Fruit fly (Drosophila melanogaster) whole organism, embryonic: ENCODE measurements around the gene tra.

ENCODE experiments used
- ATbp ChIP-seq: fragments of 200-800 bp; sonication (Bioruptor generic); optimal IDR thresholded peaks from 2 replicates; lab custom pipeline; 2017; ENCODE audit warnings: missing biosample characterization, mild to moderate bottlenecking, missing genetic modification characterization, missing genetic modification reagents
- Atf-2 ChIP-seq: fragments of 200-800 bp; sonication (Bioruptor generic); optimal IDR thresholded peaks from 2 replicates; lab custom pipeline; 2016; ENCODE audit warnings: missing biosample characterization, missing genetic modification characterization
- CG1024 ChIP-seq: fragments of 200-800 bp; sonication (Bioruptor generic); IDR thresholded peaks from 2 replicates; pipeline ENCODE4 v1.3.6; 2022; ENCODE audit warnings: missing biosample characterization, missing genetic modification characterization
- CG14710 ChIP-seq: fragments of 200-800 bp; sonication (Bioruptor generic); optimal IDR thresholded peaks from 3 replicates; lab custom pipeline; 2019; ENCODE audit warnings: missing biosample characterization, mild to moderate bottlenecking, missing genetic modification characterization, moderate library complexity
- CG15269 ChIP-seq: fragments of 200-800 bp; sonication (Bioruptor generic); optimal IDR thresholded peaks from 2 replicates; lab custom pipeline; 2018; ENCODE audit warnings: missing biosample characterization, mild to moderate bottlenecking, missing genetic modification characterization, moderate library complexity
- CG1529 ChIP-seq: fragments of 200-800 bp; sonication (Bioruptor generic); optimal IDR thresholded peaks from 3 replicates; lab custom pipeline; 2018; ENCODE audit warnings: missing biosample characterization, missing genetic modification characterization
- CG15479 ChIP-seq: fragments of 200-800 bp; sonication (Bioruptor generic); optimal IDR thresholded peaks from 3 replicates; lab custom pipeline; 2019; ENCODE audit warnings: missing biosample characterization, mild to moderate bottlenecking, missing genetic modification characterization, moderate library complexity
- CG1602 ChIP-seq: fragments of 200-800 bp; sonication (Bioruptor generic); optimal IDR thresholded peaks from 3 replicates; lab custom pipeline; 2016; ENCODE audit warnings: missing biosample characterization, missing genetic modification characterization
- CG16779 ChIP-seq: fragments of 200-800 bp; sonication (Bioruptor generic); IDR thresholded peaks from 2 replicates; pipeline ENCODE4 v1.3.6; 2022; ENCODE audit warnings: missing biosample characterization, missing genetic modification characterization
- CG16815 ChIP-seq: fragments of 200-800 bp; sonication (Bioruptor generic); optimal IDR thresholded peaks from 3 replicates; lab custom pipeline; 2017; ENCODE audit warnings: missing biosample characterization, mild to moderate bottlenecking, missing genetic modification characterization
- CG17186 ChIP-seq: fragments of 200-800 bp; sonication (Bioruptor generic); optimal IDR thresholded peaks from 3 replicates; lab custom pipeline; 2017; ENCODE audit warnings: missing biosample characterization, missing genetic modification reagents, missing genetic modification characterization
- CG17829 ChIP-seq: fragments of 200-800 bp; optimal IDR thresholded peaks from 2 replicates; lab custom pipeline; 2019; ENCODE audit warnings: missing biosample characterization, mild to moderate bottlenecking, missing genetic modification characterization, moderate library complexity
- CG18262 ChIP-seq: fragments of 200-800 bp; optimal IDR thresholded peaks from 3 replicates; lab custom pipeline; 2019; ENCODE audit warnings: missing biosample characterization, mild to moderate bottlenecking, missing genetic modification characterization, moderate library complexity
- CG2678 ChIP-seq: fragments of 200-800 bp; sonication (Bioruptor generic); optimal IDR thresholded peaks from 3 replicates; lab custom pipeline; 2019; ENCODE audit warnings: missing biosample characterization, mild to moderate bottlenecking, missing genetic modification characterization, moderate library complexity
- CG30020 ChIP-seq: fragments of 200-800 bp; optimal IDR thresholded peaks from 2 replicates; lab custom pipeline; 2019; ENCODE audit warnings: missing biosample characterization, mild to moderate bottlenecking, missing genetic modification characterization, moderate library complexity
- CG3163 ChIP-seq: fragments of 200-800 bp; sonication (Bioruptor generic); optimal IDR thresholded peaks from 3 replicates; lab custom pipeline; 2016; ENCODE audit warnings: missing biosample characterization, missing genetic modification characterization
- CG3281 ChIP-seq: fragments of 200-800 bp; sonication (Bioruptor generic); optimal IDR thresholded peaks from 3 replicates; lab custom pipeline; 2017; ENCODE audit warnings: missing biosample characterization, mild to moderate bottlenecking, missing genetic modification characterization
- CG6854 ChIP-seq: fragments of 200-800 bp; sonication (Bioruptor generic); optimal IDR thresholded peaks from 3 replicates; lab custom pipeline; 2017; ENCODE audit warnings: missing biosample characterization, mild to moderate bottlenecking, missing genetic modification characterization
- CG7556 ChIP-seq: fragments of 200-800 bp; sonication (Bioruptor generic); optimal IDR thresholded peaks from 2 replicates; lab custom pipeline; 2017; ENCODE audit warnings: missing biosample characterization, mild to moderate bottlenecking, missing genetic modification characterization
- CG7963 ChIP-seq: fragments of 200-800 bp; sonication (Bioruptor generic); IDR thresholded peaks from 3 replicates; pipeline ENCODE4 v1.3.6; 2022; ENCODE audit warnings: missing biosample characterization, missing genetic modification characterization; ENCODE audit not compliant: partially characterized antibody
- Dbx ChIP-seq: fragments of 200-800 bp; sonication (Bioruptor generic); IDR thresholded peaks from 3 replicates; pipeline ENCODE4 v1.3.6; 2022; ENCODE audit warnings: missing biosample characterization, missing genetic modification characterization
- Dfd ChIP-seq, 2 experiments: fragments of >200 bp; optimal IDR thresholded peaks; 2 replicates each; lab custom pipeline; 2017; ENCODE audit warnings: missing biosample characterization in 2 of 2, missing genetic modification characterization in 2 of 2
- HmgZ ChIP-seq: fragments of 200-800 bp; sonication (Bioruptor generic); optimal IDR thresholded peaks from 2 replicates; lab custom pipeline; 2018; ENCODE audit warnings: missing biosample characterization, mild to moderate bottlenecking, missing genetic modification characterization
- Hmx ChIP-seq: fragments of 200-800 bp; sonication (Bioruptor generic); optimal IDR thresholded peaks from 2 replicates; lab custom pipeline; 2016; ENCODE audit warnings: missing biosample characterization, missing genetic modification characterization
- Lpt ChIP-seq: fragments of >200 bp; optimal IDR thresholded peaks from 2 replicates; lab custom pipeline; 2018; ENCODE audit warnings: missing biosample characterization, missing genetic modification characterization
- Mrtf ChIP-seq: fragments of 200-800 bp; sonication (Bioruptor generic); IDR thresholded peaks from 3 replicates; pipeline ENCODE4 v1.3.6; 2022; ENCODE audit warnings: missing biosample characterization, missing genetic modification characterization
- Nf-YB ChIP-seq: fragments of 200-800 bp; sonication (Bioruptor generic); optimal IDR thresholded peaks from 3 replicates; lab custom pipeline; 2019; ENCODE audit warnings: missing biosample characterization, mild to moderate bottlenecking, missing genetic modification characterization, moderate library complexity
- Oli ChIP-seq: fragments of 200-800 bp; sonication (Bioruptor generic); optimal IDR thresholded peaks from 2 replicates; lab custom pipeline; 2018; ENCODE audit warnings: missing biosample characterization, mild to moderate bottlenecking, missing genetic modification characterization, moderate library complexity
- Spps ChIP-seq: fragments of 200-800 bp; sonication (Bioruptor generic); optimal IDR thresholded peaks from 2 replicates; lab custom pipeline; 2018; ENCODE audit warnings: missing biosample characterization, mild to moderate bottlenecking, missing genetic modification characterization
- Tbp ChIP-seq: fragments of >200 bp; optimal IDR thresholded peaks from 2 replicates; lab custom pipeline; 2018; ENCODE audit warnings: missing biosample characterization, missing genetic modification characterization
- Usf ChIP-seq: fragments of 200-800 bp; sonication (Bioruptor generic); optimal IDR thresholded peaks from 2 replicates; lab custom pipeline; 2017; ENCODE audit warnings: missing genotype, missing biosample characterization, missing genetic modification characterization
- ash1 ChIP-seq: fragments of 200-800 bp; sonication (Bioruptor generic); optimal IDR thresholded peaks from 2 replicates; lab custom pipeline; 2018; ENCODE audit warnings: missing biosample characterization, mild to moderate bottlenecking, missing genetic modification characterization
- bbx ChIP-seq: fragments of 200-800 bp; sonication (Bioruptor generic); IDR thresholded peaks from 2 replicates; pipeline ENCODE4 v1.3.6; 2022; ENCODE audit warnings: missing biosample characterization, missing genetic modification characterization; ENCODE audit not compliant: partially characterized antibody
- bowl ChIP-seq: fragments of 200-800 bp; sonication (Bioruptor generic); IDR thresholded peaks from 2 replicates; pipeline ENCODE4 v1.3.6; 2022; ENCODE audit warnings: missing biosample characterization, missing genetic modification characterization
- br ChIP-seq: fragments of >200 bp; optimal IDR thresholded peaks from 2 replicates; lab custom pipeline; 2017
- caup ChIP-seq: fragments of 200-800 bp; sonication (Bioruptor generic); optimal IDR thresholded peaks from 3 replicates; lab custom pipeline; 2017; ENCODE audit warnings: missing biosample characterization, mild to moderate bottlenecking, missing genetic modification characterization, moderate library complexity; ENCODE audit not compliant: severe bottlenecking
- croc ChIP-seq: fragments of 200-800 bp; sonication (Bioruptor generic); conservative IDR thresholded peaks from 3 replicates; pipeline ENCODE4 v1.3.6; 2022; ENCODE audit warnings: missing biosample characterization, missing genetic modification characterization
- crol ChIP-seq: fragments of 200-800 bp; sonication (Bioruptor generic); IDR thresholded peaks from 2 replicates; pipeline ENCODE4 v1.3.6; 2022; ENCODE audit warnings: missing biosample characterization, missing genetic modification characterization
- eyg ChIP-seq: fragments of 200-800 bp; sonication (Bioruptor generic); optimal IDR thresholded peaks from 3 replicates; lab custom pipeline; 2016; ENCODE audit warnings: missing biosample characterization, missing genetic modification characterization
- hkb ChIP-seq, 2 experiments: fragments of 200-800 bp in 1 of 2; fragments of >200 bp in 1 of 2; sonication (Bioruptor generic) in 1 of 2; IDR thresholded peaks in 1 of 2; optimal IDR thresholded peaks in 1 of 2; 2 replicates each; pipeline versions ENCODE4 v1.3.6 to Lab custom; 2017 to 2022; ENCODE audit warnings: missing biosample characterization in 1 of 2, missing genetic modification characterization in 1 of 2
- ind ChIP-seq: fragments of 200-800 bp; sonication (Bioruptor generic); optimal IDR thresholded peaks from 3 replicates; lab custom pipeline; 2016; ENCODE audit warnings: missing biosample characterization, missing genetic modification characterization
- kah ChIP-seq: fragments of 200-800 bp; sonication (Bioruptor generic); optimal IDR thresholded peaks from 2 replicates; lab custom pipeline; 2018; ENCODE audit warnings: missing biosample characterization, mild to moderate bottlenecking, missing genetic modification characterization
- ken ChIP-seq: fragments of 200-800 bp; sonication (Bioruptor generic); IDR thresholded peaks from 3 replicates; pipeline ENCODE4 v1.3.6; 2022; ENCODE audit warnings: missing biosample characterization, missing genetic modification characterization
- pita ChIP-seq: fragments of 200-800 bp; sonication (Bioruptor generic); optimal IDR thresholded peaks from 2 replicates; lab custom pipeline; 2017; ENCODE audit warnings: missing biosample characterization, mild to moderate bottlenecking, missing genetic modification characterization
- pros ChIP-seq: fragments of 200-800 bp; sonication (Bioruptor generic); optimal IDR thresholded peaks from 3 replicates; lab custom pipeline; 2019; ENCODE audit warnings: missing biosample characterization, mild to moderate bottlenecking, missing genetic modification characterization, moderate library complexity
- pum ChIP-seq: fragments of 200-800 bp; sonication (Bioruptor generic); optimal IDR thresholded peaks from 2 replicates; lab custom pipeline; 2016; ENCODE audit warnings: missing biosample characterization, missing genetic modification characterization
- seq ChIP-seq: fragments of 200-800 bp; sonication (Bioruptor generic); IDR thresholded peaks from 2 replicates; pipeline ENCODE4 v1.3.6; 2022; ENCODE audit warnings: missing biosample characterization, missing genetic modification characterization
- sim ChIP-seq: fragments of 200-800 bp; sonication (Bioruptor generic); IDR thresholded peaks from 2 replicates; pipeline ENCODE4 v1.3.6; 2022; ENCODE audit warnings: missing biosample characterization, missing genetic modification characterization
- unc-4 ChIP-seq: fragments of 200-800 bp; sonication (Bioruptor generic); IDR thresholded peaks from 2 replicates; pipeline ENCODE4 v1.3.6; 2022; ENCODE audit warnings: missing biosample characterization, missing genetic modification characterization; ENCODE audit not compliant: partially characterized antibody
- vfl ChIP-seq: fragments of 200-800 bp; sonication (Bioruptor generic); optimal IDR thresholded peaks from 2 replicates; lab custom pipeline; 2016; ENCODE audit warnings: missing biosample characterization, missing genetic modification characterization
- vvl ChIP-seq: fragments of 200-800 bp; sonication (Bioruptor generic); IDR thresholded peaks from 2 replicates; pipeline ENCODE4 v1.3.6; 2022; ENCODE audit warnings: missing biosample characterization, missing genetic modification characterization

The tra gene

dm6 chr3L:16567495-16567894 is 23.4 kb downstream of the tra start (continued):
- TF ChIP-seq CG17829 (tag; lab: Kevin White, UChicago): peak; percentile 72
- TF ChIP-seq pros (GFP tag; lab: Kevin White, UChicago): no peak
- TF ChIP-seq bowl: no peak
- no peak for TF ChIP-seq CG7963
- TF ChIP-seq CG3281 (GFP tag; lab: Kevin White, UChicago): peak; percentile 15
- no peak for TF ChIP-seq crol (GFP tag; lab: Robert Waterston, UW)
- TF ChIP-seq Lpt (GFP tag; lab: Kevin White, UChicago): no peak
- TF ChIP-seq CG17186 (GFP tag; lab: Kevin White, UChicago): no peak
- no peak for TF ChIP-seq bbx (GFP tag; lab: Robert Waterston, UW)
- TF ChIP-seq Nf-YB (GFP tag; lab: Kevin White, UChicago): peak; percentile 37
- peak; percentile 32 for TF ChIP-seq CG30020
- no peak for TF ChIP-seq pum (GFP tag; lab: Kevin White, UChicago)
- TF ChIP-seq Atf-2 (GFP tag; lab: Kevin White, UChicago): no peak
- no peak for TF ChIP-seq vfl
- TF ChIP-seq ken (GFP tag; lab: Robert Waterston, UW): 0 out of 3 replicates have a peak, but pooled peaks have one; percentile 58
- peak; percentile 98 for TF ChIP-seq kah (GFP tag; lab: Kevin White, UChicago)
- peak; percentile 65 for TF ChIP-seq CG1529
- no peak for TF ChIP-seq CG3163 (GFP tag; lab: Kevin White, UChicago)
- no peak for TF ChIP-seq sim (GFP tag; lab: Robert Waterston, UW)
- no peak for TF ChIP-seq CG6854 (GFP tag; lab: Kevin White, UChicago)
- TF ChIP-seq pita (GFP tag; lab: Kevin White, UChicago): no peak
- peak; percentile 45 for TF ChIP-seq Spps (tag; lab: Kevin White, UChicago)
- TF ChIP-seq croc (GFP tag; lab: Robert Waterston, UW): 0 out of 3 replicates have a peak, but pooled peaks have one; percentile 33
- peak; percentile 71 for TF ChIP-seq CG15269 (tag; lab: Kevin White, UChicago)
- peak; percentile 27 for TF ChIP-seq ind
- no peak for TF ChIP-seq Usf (GFP tag; lab: Kevin White, UChicago)
- TF ChIP-seq unc-4 (GFP tag; lab: Robert Waterston, UW): no peak
- TF ChIP-seq CG14710 (tag; lab: Kevin White, UChicago): peak; percentile 68
- peak; percentile 60; the same call in 1 of the 2 replicates for TF ChIP-seq vvl
- no peak for TF ChIP-seq Dfd (GFP tag; optimal IDR thresholded peaks at IDR 0.05; lab: Kevin White, UChicago)
- peak; percentile 32; the same call in 1 of the 2 replicates for TF ChIP-seq CG1024 (GFP tag; lab: Robert Waterston, UW)
- peak; percentile 40 for TF ChIP-seq CG7556 (GFP tag; lab: Kevin White, UChicago)
- TF ChIP-seq CG16779 (GFP tag; lab: Robert Waterston, UW): no peak
- peak; percentile 30; the same call in 1 of the 3 replicates for TF ChIP-seq Mrtf (GFP tag; lab: Robert Waterston, UW)
- TF ChIP-seq CG15479 (GFP tag; lab: Kevin White, UChicago): no peak
- peak; percentile 77 for TF ChIP-seq CG2678 (tag; lab: Kevin White, UChicago)
- peak; percentile 10 for TF ChIP-seq CG16815 (GFP tag; lab: Kevin White, UChicago)
- TF ChIP-seq caup (GFP tag; lab: Kevin White, UChicago): no peak
- TF ChIP-seq Hmx: no peak
- no peak for TF ChIP-seq Dbx (GFP tag; lab: Robert Waterston, UW)
- peak; percentile 26 for TF ChIP-seq HmgZ (tag; lab: Kevin White, UChicago)
- TF ChIP-seq br: no peak
- TF ChIP-seq ash1 (GFP tag; lab: Kevin White, UChicago): no peak
- TF ChIP-seq Tbp: no peak
- TF ChIP-seq ATbp: peak; percentile 69
- peak; percentile 41 for TF ChIP-seq CG1602 (GFP tag; lab: Kevin White, UChicago)
- TF ChIP-seq seq: peak; percentile 60; the same call in 1 of the 2 replicates
- TF ChIP-seq Oli: peak; percentile 71
- TF ChIP-seq CG18262 (tag; lab: Kevin White, UChicago): peak; percentile 77
- TF ChIP-seq eyg (GFP tag; lab: Kevin White, UChicago): no peak
- no peak for TF ChIP-seq hkb (optimal IDR thresholded peaks at IDR 0.05; lab: Kevin White, UChicago)
- peak; percentile 75 for TF ChIP-seq hkb (GFP tag; IDR thresholded peaks at IDR 0.05; lab: Robert Waterston, UW)
